Worm (Caenorhabditis elegans): ENCODE results near the gene sqv-8.

DNA sequence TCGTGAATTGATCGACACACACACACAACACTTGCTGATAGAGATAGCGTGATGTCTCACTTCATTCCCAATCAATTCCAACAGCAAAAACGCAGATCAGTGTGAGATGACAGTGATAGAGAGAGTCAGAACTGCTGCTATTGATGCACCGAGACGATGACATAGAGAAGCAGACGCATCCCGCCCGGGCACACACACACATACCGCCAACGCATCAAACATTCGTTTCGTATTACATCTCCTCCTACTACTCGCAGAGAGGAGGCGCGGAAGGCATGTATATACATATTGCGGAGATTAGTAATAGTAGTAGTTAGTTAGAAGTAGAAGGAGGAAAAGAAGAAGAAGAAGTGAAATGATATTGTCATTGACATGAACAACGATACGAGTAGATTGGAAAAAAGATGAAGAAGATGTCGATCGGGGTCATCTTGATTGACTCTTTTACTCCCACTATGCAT lies 27.3 kb upstream of the sqv-8 start:
- TF ChIP-seq tlf-1 (GFP tag; optimal IDR thresholded peaks at IDR 0.05) (no peak), hmg-20 (GFP tag; IDR thresholded peaks at IDR 0.05) (no peak), snpc-3.4 (tag; optimal IDR thresholded peaks at IDR 0.05) (no peak), unc-130 (GFP tag; optimal IDR thresholded peaks at IDR 0.05) (no peak), ztf-18 (tag; optimal IDR thresholded peaks at IDR 0.05) (no peak)

Data from whole organism, young adult.